Worm (Caenorhabditis elegans) whole organism, L3 larva: ENCODE data around the gene gcy-33.

Experiments
- ama-1 ChIP-seq: fragments of 150-350 bp; optimal IDR thresholded peaks from 2 replicates; lab custom pipeline; 2018
- fkh-10 ChIP-seq: sonication (generic microtip); optimal IDR thresholded peaks from 2 replicates; lab custom pipeline; 2017; ENCODE audit warnings: missing biosample characterization, missing genetic modification reagents, missing genetic modification characterization
- lin-39 ChIP-seq: fragments of 150-350 bp; optimal IDR thresholded peaks from 2 replicates; lab custom pipeline; 2018; ENCODE audit warnings: missing biosample characterization, missing genetic modification reagents, missing genetic modification characterization
- lsy-12 ChIP-seq: sonication (generic microtip); optimal IDR thresholded peaks from 2 replicates; lab custom pipeline; 2016; ENCODE audit warnings: mild to moderate bottlenecking, missing genetic modification characterization, missing compliant biosample characterization
- nhr-25 ChIP-seq: sonication (generic microtip); optimal IDR thresholded peaks from 2 replicates; lab custom pipeline; 2017; ENCODE audit warnings: missing biosample characterization, missing genetic modification characterization
- nhr-28 ChIP-seq: fragments of 150-350 bp; optimal IDR thresholded peaks from 2 replicates; lab custom pipeline; 2014; ENCODE audit warnings: missing biosample characterization, missing genetic modification characterization
- pha-4 ChIP-seq: fragments of 150-350 bp; optimal IDR thresholded peaks from 2 replicates; lab custom pipeline; 2014; ENCODE audit warnings: missing biosample characterization, missing genetic modification reagents, missing genetic modification characterization
- unc-62 ChIP-seq: fragments of 150-350 bp; sonication (generic microtip); optimal IDR thresholded peaks from 4 replicates; lab custom pipeline; 2014; ENCODE audit warnings: missing biosample characterization, missing genetic modification reagents, missing genetic modification characterization
- zag-1 ChIP-seq: fragments of 150-350 bp; optimal IDR thresholded peaks from 2 replicates; lab custom pipeline; 2014; ENCODE audit warnings: missing biosample characterization, missing genetic modification characterization

- TF ChIP-seq unc-62 (GFP tag; lab: Kevin White, UChicago) (no peak), lsy-12 (tag; lab: Kevin White, UChicago) (no peak), zag-1 (tag; lab: Kevin White, UChicago) (no peak), nhr-28 (tag; lab: Kevin White, UChicago) (no peak), pha-4 (tag; lab: Kevin White, UChicago) (peak; percentile 64), nhr-25 (tag; lab: Kevin White, UChicago) (peak; percentile 36), lin-39 (tag; lab: Kevin White, UChicago) (no peak), fkh-10 (GFP tag; lab: Kevin White, UChicago) (no peak), ama-1 (lab: Kevin White, UChicago) (no peak)
Measured at ce11 chrV:12040823-12041606, 39.4 kb upstream of the gcy-33 start, which contains the start of the genes kup-1 and F10C2.4.
